ENCODE assay signal across 4 fruit fly cellular contexts in genomic region chr2L:6841349-6841748, dm6.
A peak's percentile ranks its signal among the peaks of the same experiment; 100 is the strongest.
TF ChIP-seq lines count a peak whose summit lies in the region.

No protein-coding gene starts in this region.

- TF ChIP-seq CTCF in whole organism, embryonic (GFP tag; optimal IDR thresholded peaks at IDR 0.05; lab: Kevin White, UChicago): no peak

TF ChIP-seq in whole organism, embryonic, 481 proteins besides CTCF, POLR2A, EP300 and RAD21 (continues in another document):
- TF ChIP-seq CG7556 (GFP tag; optimal IDR thresholded peaks at IDR 0.05; lab: Kevin White, UChicago) (peak; percentile 76), BEAF-32 (GFP tag; optimal IDR thresholded peaks at IDR 0.05; lab: Kevin White, UChicago) (no peak), ttk (GFP tag; IDR thresholded peaks at IDR 0.05; lab: Robert Waterston, UW) (peak; percentile 75), HmgD (GFP tag; optimal IDR thresholded peaks at IDR 0.05; lab: Kevin White, UChicago) (no peak), vfl (GFP tag; optimal IDR thresholded peaks at IDR 0.05; lab: Kevin White, UChicago) (no peak), corto (GFP tag; optimal IDR thresholded peaks at IDR 0.05; lab: Kevin White, UChicago) (no peak), CG1602 (GFP tag; optimal IDR thresholded peaks at IDR 0.05; lab: Kevin White, UChicago) (peak; percentile 68), Gug (GFP tag; IDR thresholded peaks at IDR 0.05; lab: Robert Waterston, UW) (peak; percentile 60; the same call in 2 of the 4 replicates), CG18619 (GFP tag; optimal IDR thresholded peaks at IDR 0.05; lab: Kevin White, UChicago) (peak; percentile 52), kay (GFP tag; optimal IDR thresholded peaks at IDR 0.05; lab: Kevin White, UChicago) (peak; percentile 57), chif (GFP tag; optimal IDR thresholded peaks at IDR 0.05; lab: Kevin White, UChicago) (peak; percentile 71 to 88), CG6689 (GFP tag; IDR thresholded peaks at IDR 0.05; lab: Robert Waterston, UW) (peak; percentile 76), ftz-f1 (GFP tag; optimal IDR thresholded peaks at IDR 0.05; lab: Kevin White, UChicago) (no peak), CG3838 (GFP tag; optimal IDR thresholded peaks at IDR 0.05; lab: Kevin White, UChicago) (peak; percentile 37), CG1024 (GFP tag; IDR thresholded peaks at IDR 0.05; lab: Robert Waterston, UW) (peak; percentile 80), CG8388 (GFP tag; optimal IDR thresholded peaks at IDR 0.05; lab: Kevin White, UChicago) (peak; percentile 75), D19A (tag; optimal IDR thresholded peaks at IDR 0.05; lab: Kevin White, UChicago) (peak; percentile 78), gt (GFP tag; IDR thresholded peaks at IDR 0.05; lab: Robert Waterston, UW) (peak; percentile 49; the same call in 1 of the 2 replicates), CG11085 (GFP tag; IDR thresholded peaks at IDR 0.05; lab: Robert Waterston, UW) (0 out of 2 replicates have a peak, but pooled peaks have one; percentile 15), CG7839 (tag; optimal IDR thresholded peaks at IDR 0.05; lab: Kevin White, UChicago) (peak; percentile 78), tup (GFP tag; optimal IDR thresholded peaks at IDR 0.05; lab: Kevin White, UChicago) (peak; percentile 21), repo (GFP tag; optimal IDR thresholded peaks at IDR 0.05; lab: Kevin White, UChicago) (peak; percentile 27)

TF ChIP-seq in whole organism, prepupa, 60 proteins besides CTCF, POLR2A, EP300 and RAD21 (continues in another document):
- TF ChIP-seq CG11762 (GFP tag; optimal IDR thresholded peaks at IDR 0.05; lab: Kevin White, UChicago; ENCODE audit: insufficient read depth) (no peak), Sox14 (GFP tag; optimal IDR thresholded peaks at IDR 0.05; lab: Kevin White, UChicago) (no peak), fd85E (GFP tag; optimal IDR thresholded peaks at IDR 0.05; lab: Kevin White, UChicago) (no peak), Hr4 (GFP tag; optimal IDR thresholded peaks at IDR 0.05; lab: Kevin White, UChicago) (no peak), CG4318 (GFP tag; optimal IDR thresholded peaks at IDR 0.05; lab: Kevin White, UChicago) (no peak), cyc (GFP tag; optimal IDR thresholded peaks at IDR 0.05; lab: Kevin White, UChicago) (no peak), Eip75B (GFP tag; optimal IDR thresholded peaks at IDR 0.05; lab: Kevin White, UChicago) (no peak), CG11902 (GFP tag; optimal IDR thresholded peaks at IDR 0.05; lab: Kevin White, UChicago) (no peak), CG6792 (GFP tag; optimal IDR thresholded peaks at IDR 0.05; lab: Kevin White, UChicago) (peak; percentile 10), CG6854 (GFP tag; optimal IDR thresholded peaks at IDR 0.05; lab: Kevin White, UChicago) (no peak), svp (GFP tag; lab: Kevin White, UChicago) (peak; percentile 39), CG6276 (GFP tag; optimal IDR thresholded peaks at IDR 0.05; lab: Kevin White, UChicago) (no peak), Ets21C (GFP tag; optimal IDR thresholded peaks at IDR 0.05; lab: Kevin White, UChicago) (no peak), CG31627 (GFP tag; optimal IDR thresholded peaks at IDR 0.05; lab: Kevin White, UChicago) (peak; percentile 22), CG3032 (tag; optimal IDR thresholded peaks at IDR 0.05; lab: Kevin White, UChicago) (no peak), CG11294 (GFP tag; IDR thresholded peaks at IDR 0.05; lab: Robert Waterston, UW) (no peak), acj6 (GFP tag; optimal IDR thresholded peaks at IDR 0.05; lab: Kevin White, UChicago) (no peak), dac (GFP tag; optimal IDR thresholded peaks at IDR 0.05; lab: Kevin White, UChicago) (no peak), vri (GFP tag; optimal IDR thresholded peaks at IDR 0.05; lab: Kevin White, UChicago) (no peak), achi (GFP tag; optimal IDR thresholded peaks at IDR 0.05; lab: Kevin White, UChicago) (peak; percentile 1), CG15336 (GFP tag; IDR thresholded peaks at IDR 0.05; lab: Robert Waterston, UW) (no peak), net (GFP tag; optimal IDR thresholded peaks at IDR 0.05; lab: Kevin White, UChicago) (no peak), fkh (GFP tag; optimal IDR thresholded peaks at IDR 0.05; lab: Kevin White, UChicago) (peak; percentile 14), Met (GFP tag; optimal IDR thresholded peaks at IDR 0.05; lab: Kevin White, UChicago) (peak; percentile 52), Blimp-1 (GFP tag; optimal IDR thresholded peaks at IDR 0.05; lab: Kevin White, UChicago) (no peak)

TF ChIP-seq in whole organism, pupa, 21 proteins besides CTCF, POLR2A, EP300 and RAD21:
- no peak for TF ChIP-seq EcR (GFP tag; optimal IDR thresholded peaks at IDR 0.05; lab: Kevin White, UChicago)
- TF ChIP-seq CG8159 (tag; optimal IDR thresholded peaks at IDR 0.05; lab: Kevin White, UChicago): peak; percentile 21

TF ChIP-seq in whole organism, wandering third instar larva, 38 proteins besides CTCF, POLR2A, EP300 and RAD21:
- TF ChIP-seq foxo (GFP tag; optimal IDR thresholded peaks at IDR 0.05; lab: Kevin White, UChicago): peak in 1 of 2 experiments; percentile 58
- no peak for TF ChIP-seq Hr78 (GFP tag; optimal IDR thresholded peaks at IDR 0.05; lab: Kevin White, UChicago)
- TF ChIP-seq HLH106 (tag; optimal IDR thresholded peaks at IDR 0.05; lab: Kevin White, UChicago): peak; percentile 55
- no peak for TF ChIP-seq psq (GFP tag; optimal IDR thresholded peaks at IDR 0.05; lab: Kevin White, UChicago)
- TF ChIP-seq Hnf4 (GFP tag; optimal IDR thresholded peaks at IDR 0.05; lab: Kevin White, UChicago): no peak
- peak; percentile 22 for TF ChIP-seq woc (GFP tag; optimal IDR thresholded peaks at IDR 0.05; lab: Kevin White, UChicago)
- TF ChIP-seq Dif (GFP tag; optimal IDR thresholded peaks at IDR 0.05; lab: Kevin White, UChicago; ENCODE audit: partially characterized antibody): no peak
- TF ChIP-seq Dfd (GFP tag; optimal IDR thresholded peaks at IDR 0.05; lab: Kevin White, UChicago): no peak
- no peak for TF ChIP-seq CrebA (GFP tag; optimal IDR thresholded peaks at IDR 0.05; lab: Kevin White, UChicago; ENCODE audit: borderline replicate concordance)
- peak; percentile 39 for TF ChIP-seq sv (GFP tag; optimal IDR thresholded peaks at IDR 0.05; lab: Kevin White, UChicago)
- TF ChIP-seq rgr (GFP tag; optimal IDR thresholded peaks at IDR 0.05; lab: Kevin White, UChicago): no peak
- no peak for TF ChIP-seq Abd-B (GFP tag; optimal IDR thresholded peaks at IDR 0.05; lab: Kevin White, UChicago)
- TF ChIP-seq jim (GFP tag; optimal IDR thresholded peaks at IDR 0.05; lab: Kevin White, UChicago): no peak
- no peak for TF ChIP-seq CG32264 (GFP tag; optimal IDR thresholded peaks at IDR 0.05; lab: Kevin White, UChicago)
- peak; percentile 54 for TF ChIP-seq fru (GFP tag; optimal IDR thresholded peaks at IDR 0.05; lab: Kevin White, UChicago)
- no peak for TF ChIP-seq lola (GFP tag; optimal IDR thresholded peaks at IDR 0.05; lab: Kevin White, UChicago)
- TF ChIP-seq usp (GFP tag; optimal IDR thresholded peaks at IDR 0.05; lab: Kevin White, UChicago): no peak
- peak; percentile 13 for TF ChIP-seq br (GFP tag; optimal IDR thresholded peaks at IDR 0.05; lab: Kevin White, UChicago)
- no peak for TF ChIP-seq OdsH (GFP tag; optimal IDR thresholded peaks at IDR 0.05; lab: Kevin White, UChicago)
- peak; percentile 35 for TF ChIP-seq ey (GFP tag; optimal IDR thresholded peaks at IDR 0.05; lab: Kevin White, UChicago)
- peak; percentile 50 for TF ChIP-seq h (GFP tag; optimal IDR thresholded peaks at IDR 0.05; lab: Kevin White, UChicago)
- no peak for TF ChIP-seq Vsx2 (GFP tag; optimal IDR thresholded peaks at IDR 0.05; lab: Kevin White, UChicago; ENCODE audit: partially characterized antibody)
- TF ChIP-seq Jra (GFP tag; optimal IDR thresholded peaks at IDR 0.05; lab: Kevin White, UChicago): no peak
- TF ChIP-seq dmrt93B (GFP tag; optimal IDR thresholded peaks at IDR 0.05; lab: Kevin White, UChicago): peak; percentile 17

Comparison
In these comparisons a context has a peak if more than half of its experiments do, and no peak if none do; other contexts are left out.
1. Of the 7 proteins assayed by ChIP-seq in both whole organism, embryonic and whole organism, prepupa: peak only in whole organism, embryonic: Blimp-1, Gug and Sox102F; only in whole organism, prepupa: Hr39; in both: none; in neither: 3.